Worm (Caenorhabditis elegans) whole organism, L1 larva: ENCODE data around the gene M18.3.
A peak's percentile ranks its signal among the peaks of the same experiment; 100 is the strongest.

ENCODE experiments used
- C04F5.9 ChIP-seq: sonication (generic microtip); optimal IDR thresholded peaks from 2 replicates; lab custom pipeline; 2016; ENCODE audit warnings: missing genetic modification characterization, missing compliant biosample characterization
- C34B4.2 ChIP-seq: sonication (generic microtip); optimal IDR thresholded peaks from 2 replicates; lab custom pipeline; 2017; ENCODE audit warnings: mild to moderate bottlenecking, missing genetic modification characterization, missing compliant biosample characterization
- aha-1 ChIP-seq: fragments of 150-350 bp; optimal IDR thresholded peaks from 2 replicates; lab custom pipeline; 2014; ENCODE audit warnings: missing biosample characterization, missing genetic modification characterization
- aly-2 ChIP-seq: fragments of 150-350 bp; optimal IDR thresholded peaks from 2 replicates; lab custom pipeline; 2014; ENCODE audit warnings: missing biosample characterization, missing genetic modification characterization
- ama-1 ChIP-seq: fragments of 150-350 bp; optimal IDR thresholded peaks from 2 replicates; lab custom pipeline; 2014
- blmp-1 ChIP-seq: fragments of 150-350 bp; optimal IDR thresholded peaks from 2 replicates; lab custom pipeline; 2014; ENCODE audit warnings: missing biosample characterization, missing genetic modification characterization
- ceh-63 ChIP-seq: fragments of 200-800 bp; sonication (Bioruptor generic); optimal IDR thresholded peaks from 2 replicates; lab custom pipeline; 2018; ENCODE audit warnings: mild to moderate bottlenecking, missing genetic modification characterization, missing compliant biosample characterization
- ceh-8 ChIP-seq: fragments of 200-800 bp; sonication (Bioruptor generic); optimal IDR thresholded peaks from 2 replicates; lab custom pipeline; 2018; ENCODE audit warnings: mild to moderate bottlenecking, missing genetic modification characterization, moderate library complexity, missing compliant biosample characterization
- ceh-90 ChIP-seq: sonication (generic microtip); optimal IDR thresholded peaks from 2 replicates; lab custom pipeline; 2016; ENCODE audit warnings: missing genetic modification characterization, missing compliant biosample characterization
- efl-1 ChIP-seq, 4 experiments: fragments of 150-350 bp; optimal IDR thresholded peaks in 3 of 4; peaks in 1 of 4; 1 replicate in 1 of 4; 2 replicates in 3 of 4; lab custom pipeline; 2014; ENCODE audit warnings: missing biosample characterization in 2 of 4, missing genetic modification characterization in 2 of 4, missing genetic modification reagents in 2 of 4
- ets-5 ChIP-seq: fragments of 200-800 bp; sonication (Bioruptor generic); IDR thresholded peaks from 2 replicates; pipeline ENCODE4 v1.3.6; 2022; ENCODE audit warnings: missing genetic modification characterization, missing compliant biosample characterization
- grh-1 ChIP-seq: fragments of 200-800 bp; sonication (Bioruptor generic); IDR thresholded peaks from 2 replicates; pipeline ENCODE4 v1.3.6; 2022; ENCODE audit warnings: missing genetic modification reagents, missing genetic modification characterization, missing compliant biosample characterization
- hlh-17 ChIP-seq: fragments of 200-800 bp; sonication (Bioruptor generic); optimal IDR thresholded peaks from 2 replicates; lab custom pipeline; 2018; ENCODE audit warnings: missing genetic modification characterization, mild to moderate bottlenecking, missing compliant biosample characterization, moderate library complexity, borderline replicate concordance
- isw-1 ChIP-seq: fragments of 200-800 bp; sonication (Bioruptor generic); IDR thresholded peaks from 2 replicates; pipeline ENCODE4 v1.3.6; 2022; ENCODE audit warnings: missing genetic modification characterization, missing compliant biosample characterization
- lin-13 ChIP-seq: fragments of 150-350 bp; optimal IDR thresholded peaks from 2 replicates; lab custom pipeline; 2014; ENCODE audit warnings: missing biosample characterization, missing genetic modification reagents, missing genetic modification characterization
- lin-14 ChIP-seq: fragments of 200-800 bp; sonication (Bioruptor generic); optimal IDR thresholded peaks from 2 replicates; lab custom pipeline; 2018; ENCODE audit warnings: mild to moderate bottlenecking, missing genetic modification characterization, moderate library complexity, missing compliant biosample characterization
- lin-35 ChIP-seq, 2 experiments: fragments of 150-350 bp; optimal IDR thresholded peaks; 2 replicates each; lab custom pipeline; 2014; ENCODE audit warnings: missing biosample characterization in 2 of 2, missing genetic modification characterization in 2 of 2, missing genetic modification reagents in 2 of 2
- lin-39 ChIP-seq: fragments of 150-350 bp; optimal IDR thresholded peaks from 2 replicates; lab custom pipeline; 2014; ENCODE audit warnings: missing biosample characterization, missing genetic modification reagents, missing genetic modification characterization
- lir-3 ChIP-seq: sonication (generic microtip); optimal IDR thresholded peaks from 2 replicates; lab custom pipeline; 2016; ENCODE audit warnings: mild to moderate bottlenecking, missing genetic modification characterization, moderate library complexity, missing compliant biosample characterization; ENCODE audit not compliant: poor library complexity
- lsy-2 ChIP-seq, 2 experiments: fragments of 150-350 bp; optimal IDR thresholded peaks; 2 replicates each; lab custom pipeline; 2014; ENCODE audit warnings: missing biosample characterization in 2 of 2, missing genetic modification characterization in 2 of 2
- mep-1 ChIP-seq: fragments of 150-350 bp; optimal IDR thresholded peaks from 2 replicates; lab custom pipeline; 2014; ENCODE audit warnings: missing biosample characterization, missing genetic modification characterization
- nhr-20 ChIP-seq: sonication (generic microtip); optimal IDR thresholded peaks from 2 replicates; lab custom pipeline; 2016; ENCODE audit warnings: mild to moderate bottlenecking, missing genetic modification characterization, missing compliant biosample characterization
- nhr-47 ChIP-seq: sonication (generic microtip); optimal IDR thresholded peaks from 2 replicates; lab custom pipeline; 2016; ENCODE audit warnings: mild to moderate bottlenecking, missing genetic modification characterization, moderate library complexity, missing compliant biosample characterization
- nhr-85 ChIP-seq: sonication (generic microtip); peaks from one replicate; lab custom pipeline; 2016; ENCODE audit warnings: missing genetic modification characterization, inconsistent platforms, missing compliant biosample characterization
- pag-3 ChIP-seq: sonication (generic microtip); optimal IDR thresholded peaks from 2 replicates; lab custom pipeline; 2017; ENCODE audit warnings: missing genetic modification characterization, mild to moderate bottlenecking, missing compliant biosample characterization, antibody characterized with exemption, borderline replicate concordance; ENCODE audit not compliant: insufficient read depth
- pax-3 ChIP-seq: fragments of 200-800 bp; sonication (Bioruptor generic); optimal IDR thresholded peaks from 2 replicates; lab custom pipeline; 2018; ENCODE audit warnings: mild to moderate bottlenecking, missing genetic modification characterization, moderate library complexity, missing compliant biosample characterization
- skn-1 ChIP-seq: fragments of 150-350 bp; optimal IDR thresholded peaks from 2 replicates; lab custom pipeline; 2014; ENCODE audit warnings: missing biosample characterization, missing genetic modification characterization
- snpc-4 ChIP-seq: fragments of 150-350 bp; optimal IDR thresholded peaks from 2 replicates; lab custom pipeline; 2014; ENCODE audit warnings: missing biosample characterization, missing genetic modification characterization
- snu-23 ChIP-seq: sonication (generic microtip); optimal IDR thresholded peaks from 2 replicates; lab custom pipeline; 2016; ENCODE audit warnings: missing genetic modification characterization, missing compliant biosample characterization
- sox-4 ChIP-seq: sonication (generic microtip); optimal IDR thresholded peaks from 2 replicates; lab custom pipeline; 2016; ENCODE audit warnings: missing genetic modification characterization, missing compliant biosample characterization
- sup-37 ChIP-seq: fragments of 200-800 bp; sonication (Bioruptor generic); optimal IDR thresholded peaks from 2 replicates; lab custom pipeline; 2018; ENCODE audit warnings: mild to moderate bottlenecking, missing genetic modification characterization, missing compliant biosample characterization
- swsn-7 ChIP-seq: sonication (generic microtip); optimal IDR thresholded peaks from 2 replicates; lab custom pipeline; 2016; ENCODE audit warnings: missing genetic modification characterization, missing compliant biosample characterization
- tbx-2 ChIP-seq: sonication (generic microtip); optimal IDR thresholded peaks from 2 replicates; lab custom pipeline; 2016; ENCODE audit warnings: missing genetic modification characterization, missing compliant biosample characterization
- tlp-1 ChIP-seq: fragments of 150-350 bp; optimal IDR thresholded peaks from 2 replicates; lab custom pipeline; 2014; ENCODE audit warnings: missing biosample characterization, missing genetic modification characterization
- xbp-1 ChIP-seq: sonication (generic microtip); optimal IDR thresholded peaks from 2 replicates; lab custom pipeline; 2016; ENCODE audit warnings: missing genetic modification characterization, missing compliant biosample characterization
- zip-4 ChIP-seq: fragments of 200-800 bp; sonication (Bioruptor generic); optimal IDR thresholded peaks from 2 replicates; lab custom pipeline; 2018; ENCODE audit warnings: mild to moderate bottlenecking, missing genetic modification characterization, moderate library complexity, missing compliant biosample characterization
- ztf-11 ChIP-seq, 2 experiments: sonication (generic microtip); optimal IDR thresholded peaks; 2 replicates each; lab custom pipeline; 2016 to 2017; ENCODE audit warnings: missing genetic modification characterization in 2 of 2, missing biosample characterization in 1 of 2, missing compliant biosample characterization in 1 of 2
- ztf-4 ChIP-seq: fragments of 150-350 bp; optimal IDR thresholded peaks from 2 replicates; lab custom pipeline; 2014; ENCODE audit warnings: missing biosample characterization, missing genetic modification characterization

M18.3 gene

DNA sequence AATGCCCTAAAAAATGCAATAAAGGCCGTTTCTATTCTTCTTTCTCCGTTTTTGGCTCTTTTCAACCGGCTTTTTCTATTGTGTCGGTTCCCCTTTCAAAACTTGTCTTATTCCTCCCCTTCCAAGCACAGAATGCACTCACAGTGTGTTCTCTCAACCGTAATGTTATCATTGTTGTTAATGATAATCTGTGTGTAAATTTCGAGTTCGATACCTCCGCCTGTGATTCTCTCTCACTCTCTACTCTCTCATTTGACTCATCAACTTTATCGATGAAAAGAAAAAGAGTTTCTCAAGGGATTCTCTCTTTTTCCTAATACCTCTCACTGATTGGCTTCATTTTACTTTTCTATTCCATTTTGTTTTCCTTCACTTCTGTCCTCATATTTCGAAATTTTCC lies 23.1 kb downstream of the M18.3 start:
- TF ChIP-seq nhr-85 (tag; lab: Kevin White, UChicago) (peak; percentile 14), mep-1 (peak; percentile 23), snpc-4 (tag; lab: Kevin White, UChicago) (no peak), lsy-2 (tag; optimal IDR thresholded peaks at IDR 0.05; lab: Kevin White, UChicago) (peak in 1 of 2 experiments; percentile 9), ztf-11 (tag; optimal IDR thresholded peaks at IDR 0.05; lab: Kevin White, UChicago) (no peak), nhr-47 (tag; lab: Kevin White, UChicago) (peak; percentile 16), zip-4 (GFP tag; lab: Kevin White, UChicago) (no peak), lin-14 (GFP tag; lab: Kevin White, UChicago) (peak; percentile 23), pag-3 (tag; lab: Kevin White, UChicago) (no peak), aha-1 (tag; lab: Kevin White, UChicago) (no peak), ama-1 (lab: Kevin White, UChicago) (no peak), lin-35 (GFP tag; optimal IDR thresholded peaks at IDR 0.05; lab: Kevin White, UChicago) (no peak)

DNA sequence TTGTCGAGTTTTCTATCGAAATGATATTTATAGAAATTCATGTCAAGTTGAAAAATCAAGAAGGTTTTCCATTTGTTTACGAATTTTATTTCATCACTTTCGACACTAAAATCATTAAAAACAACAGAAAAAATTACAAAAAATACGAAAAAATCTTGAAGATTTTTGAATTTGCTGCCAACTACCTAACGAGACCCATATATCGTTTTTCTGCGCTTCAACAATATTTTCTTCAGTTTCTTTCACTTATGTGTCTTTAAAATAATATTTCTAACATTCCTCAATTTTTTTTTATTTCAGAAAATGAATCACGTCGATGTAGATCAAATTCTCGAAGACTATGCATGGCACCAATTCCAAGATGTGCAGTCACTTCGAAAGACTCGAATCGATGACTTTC lies 23.5 kb downstream of the M18.3 start, which contains the start of gene lin-24:
lin-24 (plus strand) TSS at position 301 of the 400 bp plus-strand sequence.
- TF ChIP-seq C34B4.2 (tag; lab: Kevin White, UChicago) (no peak), efl-1 (optimal IDR thresholded peaks at IDR 0.05; lab: Kevin White, UChicago) (no peak), efl-1 (GFP tag; optimal IDR thresholded peaks at IDR 0.05 in 1 of 2; lab: Kevin White, UChicago) (peak in 1 of 2 experiments; percentile 11), ets-5 (GFP tag; lab: Robert Waterston, UW) (no peak), pax-3 (tag; lab: Kevin White, UChicago) (no peak), ceh-90 (tag; lab: Kevin White, UChicago) (no peak), skn-1 (tag; lab: Kevin White, UChicago) (no peak), isw-1 (GFP tag; lab: Robert Waterston, UW) (no peak), nhr-85 (tag; lab: Kevin White, UChicago) (no peak)

DNA sequence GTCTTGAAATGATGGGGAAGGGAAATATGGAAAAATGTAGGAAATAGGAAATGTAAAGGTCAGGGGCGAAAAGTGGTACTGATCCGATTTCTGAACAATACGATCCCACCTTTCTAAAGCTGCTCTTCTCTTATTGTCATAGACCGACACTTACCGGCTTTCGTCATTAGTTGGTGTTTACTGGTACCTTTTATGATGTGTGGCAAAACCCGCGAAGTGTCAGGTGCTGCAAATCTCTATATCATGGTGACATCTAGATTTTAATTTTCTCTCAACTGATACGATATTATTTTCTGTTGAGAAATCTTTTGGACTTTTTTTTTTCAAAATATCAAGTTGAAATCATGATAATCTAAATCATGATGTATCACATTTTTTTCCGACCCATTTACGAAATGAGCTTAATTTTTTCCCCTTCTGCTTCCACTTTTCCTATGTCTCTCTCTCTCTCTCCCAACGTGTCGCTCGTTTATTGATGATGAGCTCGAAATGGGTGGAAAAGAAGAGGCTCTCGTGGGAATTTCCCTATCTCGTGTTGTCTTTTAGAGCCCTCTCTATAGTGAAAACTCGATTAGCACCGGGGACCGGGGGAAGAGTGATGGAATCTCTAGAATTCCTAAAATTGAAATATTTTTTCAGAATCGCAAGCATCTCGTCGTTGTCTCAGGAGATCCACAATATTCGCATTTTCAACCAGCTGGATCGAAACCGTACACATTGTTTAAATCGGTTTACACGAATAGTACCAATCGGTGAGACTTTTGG lies 25.8 kb downstream of the M18.3 start:
- TF ChIP-seq nhr-85 (tag; lab: Kevin White, UChicago): peak; percentile 9
- TF ChIP-seq ceh-63 (GFP tag; lab: Kevin White, UChicago): no peak
- TF ChIP-seq lin-13 (GFP tag; lab: Kevin White, UChicago): no peak
- TF ChIP-seq lin-14 (GFP tag; lab: Kevin White, UChicago): peak; percentile 46
- TF ChIP-seq lin-39 (tag; lab: Kevin White, UChicago): no peak
- no peak for TF ChIP-seq isw-1 (GFP tag; lab: Robert Waterston, UW)
- no peak for TF ChIP-seq sox-4 (tag; lab: Kevin White, UChicago)
- TF ChIP-seq snu-23 (GFP tag; lab: Kevin White, UChicago): no peak
- TF ChIP-seq C34B4.2 (tag; lab: Kevin White, UChicago): no peak
- TF ChIP-seq ceh-8 (GFP tag; lab: Kevin White, UChicago): no peak
- TF ChIP-seq efl-1 (optimal IDR thresholded peaks at IDR 0.05; lab: Kevin White, UChicago): no peak
- TF ChIP-seq efl-1 (GFP tag; optimal IDR thresholded peaks at IDR 0.05 in 1 of 2; lab: Kevin White, UChicago): peak in 1 of 2 experiments; percentile 55
- no peak for TF ChIP-seq lir-3 (tag; lab: Kevin White, UChicago)
- no peak for TF ChIP-seq xbp-1
- no peak for TF ChIP-seq sup-37
- TF ChIP-seq snpc-4 (tag; lab: Kevin White, UChicago): peak; percentile 59

DNA sequence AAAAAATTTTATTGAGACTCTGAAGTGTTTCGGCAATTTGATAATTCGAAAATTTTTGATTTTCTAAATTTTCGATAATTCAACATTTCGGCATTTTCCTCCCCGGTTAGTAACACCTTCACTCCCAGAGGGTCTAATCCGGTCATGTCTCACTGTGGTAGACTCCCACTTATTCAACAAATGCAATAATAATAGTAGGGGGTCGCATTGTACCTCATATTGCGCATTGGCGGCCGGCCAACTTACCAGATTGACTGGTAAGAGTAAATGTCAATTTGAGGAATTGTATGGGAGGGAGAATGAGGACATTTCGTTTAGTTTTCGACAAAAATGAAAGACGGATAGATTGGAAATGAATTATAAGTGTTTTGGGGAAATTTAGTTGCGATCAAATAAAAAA lies 28.1 kb downstream of the M18.3 start:
- TF ChIP-seq ceh-8 (GFP tag; lab: Kevin White, UChicago) (no peak), snu-23 (GFP tag; lab: Kevin White, UChicago) (no peak), skn-1 (tag; lab: Kevin White, UChicago) (no peak), mep-1 (peak; percentile 18), blmp-1 (tag; lab: Kevin White, UChicago) (peak; percentile 27), ama-1 (lab: Kevin White, UChicago) (no peak), snpc-4 (tag; lab: Kevin White, UChicago) (no peak), nhr-85 (tag; lab: Kevin White, UChicago) (peak; percentile 71)

DNA sequence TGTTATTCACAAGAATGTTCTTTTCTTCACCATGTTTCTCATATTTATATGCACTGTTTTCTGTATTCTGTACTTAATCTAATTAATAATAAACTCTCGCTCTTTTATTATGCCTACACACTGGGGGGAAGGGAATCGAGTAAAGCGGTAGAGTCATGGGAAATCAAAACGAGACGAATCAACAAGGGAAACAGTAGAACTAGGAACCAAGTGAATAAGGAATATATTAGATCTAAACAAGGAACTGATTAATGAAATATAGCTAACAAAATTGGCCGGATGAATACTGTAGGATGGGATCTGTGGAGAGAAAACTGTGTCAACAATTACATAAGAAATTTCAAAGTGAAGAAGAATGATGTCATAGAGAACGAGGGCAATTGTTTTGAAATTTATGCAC lies 29.3 kb downstream of the M18.3 start:
- TF ChIP-seq aly-2 (no peak), ztf-4 (tag; lab: Kevin White, UChicago) (no peak), ets-5 (GFP tag; lab: Robert Waterston, UW) (no peak), xbp-1 (no peak), nhr-20 (tag; lab: Kevin White, UChicago) (no peak), swsn-7 (no peak), aha-1 (tag; lab: Kevin White, UChicago) (no peak), tlp-1 (no peak), C34B4.2 (tag; lab: Kevin White, UChicago) (no peak), ceh-8 (GFP tag; lab: Kevin White, UChicago) (peak; percentile 78), C04F5.9 (tag; lab: Kevin White, UChicago) (no peak), grh-1 (GFP tag; lab: Robert Waterston, UW) (no peak), tbx-2 (tag; lab: Kevin White, UChicago) (no peak), sox-4 (tag; lab: Kevin White, UChicago) (no peak), skn-1 (tag; lab: Kevin White, UChicago) (no peak), hlh-17 (GFP tag; lab: Kevin White, UChicago) (no peak), lin-39 (tag; lab: Kevin White, UChicago) (no peak), nhr-85 (tag; lab: Kevin White, UChicago) (peak; percentile 44)
